Fruit fly (Drosophila melanogaster): Measurements from ENCODE around the gene RpS5a.

RpS5a gene

DNA sequence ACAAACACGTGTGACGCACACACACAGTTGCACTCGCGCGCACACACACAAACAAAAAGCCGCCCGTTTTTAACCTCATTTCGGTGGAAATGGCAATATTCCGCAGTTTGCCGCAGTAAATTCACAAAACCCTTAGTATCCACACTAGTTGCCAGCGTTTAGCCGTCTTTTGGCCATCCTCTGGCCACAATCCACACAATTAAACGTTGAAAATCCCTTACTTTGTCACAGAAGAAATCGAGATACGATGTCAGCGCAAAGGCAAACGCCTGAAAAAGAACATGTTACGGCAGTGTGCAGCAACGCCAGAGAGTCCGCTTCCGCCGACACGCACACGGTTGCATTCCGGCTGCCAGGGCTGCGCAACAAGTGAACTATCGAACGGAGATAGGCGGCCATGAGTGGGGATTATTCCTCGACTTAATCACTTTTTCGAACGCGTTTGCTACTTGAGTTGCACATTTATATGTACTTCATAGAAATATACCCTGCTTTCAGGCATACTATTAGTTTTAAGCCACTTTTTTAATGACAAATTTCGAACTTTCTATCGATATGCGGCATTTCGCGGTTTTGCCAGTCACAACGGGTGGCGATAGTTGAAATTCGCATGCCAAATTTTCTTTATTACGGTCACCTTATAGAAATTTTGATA, at the start of gene RpS5a (continued):
- TF ChIP-seq CG7928 (GFP tag; optimal IDR thresholded peaks at IDR 0.05) (peak; percentile 89), dpn (GFP tag; optimal IDR thresholded peaks at IDR 0.05) (peak; percentile 62 to 84), grn (GFP tag; optimal IDR thresholded peaks at IDR 0.05) (peak; percentile 48), lab (GFP tag; optimal IDR thresholded peaks at IDR 0.05) (peak; percentile 93), Tbp (GFP tag; optimal IDR thresholded peaks at IDR 0.05) (no peak), fd3F (GFP tag; optimal IDR thresholded peaks at IDR 0.05) (peak; percentile 61), CG34422 (GFP tag; IDR thresholded peaks at IDR 0.05) (peak; percentile 83; the same call in 2 of the 3 replicates), HmgD (GFP tag; optimal IDR thresholded peaks at IDR 0.05) (peak; percentile 81), Asciz (GFP tag; optimal IDR thresholded peaks at IDR 0.05) (peak; percentile 75), Ets97D (GFP tag; optimal IDR thresholded peaks at IDR 0.05) (peak; percentile 98), CG10267 (tag; optimal IDR thresholded peaks at IDR 0.05) (peak; percentile 91), CG2889 (GFP tag; IDR thresholded peaks at IDR 0.05) (0 out of 3 replicates have a peak, but pooled peaks have one; percentile 55), E2f2 (GFP tag; IDR thresholded peaks at IDR 0.05) (peak; percentile 62), trh (GFP tag; optimal IDR thresholded peaks at IDR 0.05) (peak; percentile 61), B-H1 (GFP tag; IDR thresholded peaks at IDR 0.05) (peak; percentile 55), vnd (GFP tag; IDR thresholded peaks at IDR 0.05; ENCODE audit: partially characterized antibody) (peak; percentile 84), CG17802 (tag; optimal IDR thresholded peaks at IDR 0.05) (peak; percentile 64), CG5245 (GFP tag; optimal IDR thresholded peaks at IDR 0.05) (peak; percentile 61), fru (optimal IDR thresholded peaks at IDR 0.05) (no peak), Gug (GFP tag; IDR thresholded peaks at IDR 0.05) (peak; percentile 76; the same call in 3 of the 4 replicates), scrt (GFP tag; optimal IDR thresholded peaks at IDR 0.05) (peak; percentile 85), CG4707 (GFP tag; optimal IDR thresholded peaks at IDR 0.05) (peak; percentile 76), CG6683 (GFP tag; optimal IDR thresholded peaks at IDR 0.05) (peak; percentile 66), CG13424 (tag; optimal IDR thresholded peaks at IDR 0.05) (peak; percentile 60), CG4328 (GFP tag; optimal IDR thresholded peaks at IDR 0.05) (peak; percentile 89), dm (GFP tag; optimal IDR thresholded peaks at IDR 0.05) (peak; percentile 95), gem (tag; optimal IDR thresholded peaks at IDR 0.05) (peak; percentile 37), Dp (GFP tag; optimal IDR thresholded peaks at IDR 0.05) (peak; percentile 25), CG4404 (GFP tag; IDR thresholded peaks at IDR 0.05) (peak; percentile 73), bcd (GFP tag; optimal IDR thresholded peaks at IDR 0.05) (peak; percentile 92), Blimp-1 (GFP tag; optimal IDR thresholded peaks at IDR 0.05) (peak; percentile 37), gfzf (GFP tag; optimal IDR thresholded peaks at IDR 0.05) (peak; percentile 48), Vsx1 (GFP tag; optimal IDR thresholded peaks at IDR 0.05) (peak; percentile 74), CG11093 (GFP tag; IDR thresholded peaks at IDR 0.05) (0 out of 3 replicates have a peak, but pooled peaks have one; percentile 26), salm (tag; optimal IDR thresholded peaks at IDR 0.05) (peak; percentile 41), CG7786 (GFP tag; optimal IDR thresholded peaks at IDR 0.05) (peak; percentile 80), stc (GFP tag; IDR thresholded peaks at IDR 0.05) (peak; percentile 41; the same call in 1 of the 2 replicates), Dll (GFP tag; IDR thresholded peaks at IDR 0.05; ENCODE audit: partially characterized antibody) (peak; percentile 86), CG30431 (GFP tag; optimal IDR thresholded peaks at IDR 0.05) (peak; percentile 81), CG2202 (tag; optimal IDR thresholded peaks at IDR 0.05) (peak; percentile 72), sd (tag; optimal IDR thresholded peaks at IDR 0.05) (no peak), zf30C (GFP tag; optimal IDR thresholded peaks at IDR 0.05) (peak; percentile 47), Lim3 (GFP tag; IDR thresholded peaks at IDR 0.05) (no peak), inv (GFP tag; IDR thresholded peaks at IDR 0.05; ENCODE audit: partially characterized antibody) (peak; percentile 87), CG18619 (GFP tag; optimal IDR thresholded peaks at IDR 0.05) (peak; percentile 90), lov (optimal IDR thresholded peaks at IDR 0.05) (no peak), lov (GFP tag; IDR thresholded peaks at IDR 0.05) (peak; percentile 85), danr (GFP tag; IDR thresholded peaks at IDR 0.05) (0 out of 2 replicates have a peak, but pooled peaks have one; percentile 24), CG3281 (GFP tag; optimal IDR thresholded peaks at IDR 0.05) (peak; percentile 90)

Data from whole organism, embryonic.